Fruit fly (Drosophila melanogaster) whole organism, wandering third instar larva: ENCODE measurements around the gene CG11912.

Source experiments
- Abd-B ChIP-seq: fragments of >200 bp; optimal IDR thresholded peaks from 2 replicates; lab custom pipeline; 2017; ENCODE audit warnings: missing biosample characterization, missing genetic modification characterization
- CG32264 ChIP-seq: fragments of 200-800 bp; sonication (Bioruptor generic); optimal IDR thresholded peaks from 2 replicates; lab custom pipeline; 2016; ENCODE audit warnings: missing biosample characterization, missing genetic modification characterization
- CrebA ChIP-seq: fragments of 200-800 bp; sonication (Bioruptor generic); optimal IDR thresholded peaks from 2 replicates; lab custom pipeline; 2016; ENCODE audit warnings: missing biosample characterization, mild to moderate bottlenecking, missing genetic modification characterization, borderline replicate concordance
- Dif ChIP-seq: fragments of 200-275, 200-300 bp; sonication (Bioruptor generic); optimal IDR thresholded peaks from 2 replicates; lab custom pipeline; 2018; ENCODE audit warnings: missing biosample characterization, missing genetic modification characterization; ENCODE audit not compliant: partially characterized antibody
- GATAd ChIP-seq: sonication (Bioruptor generic); optimal IDR thresholded peaks from 2 replicates; lab custom pipeline; 2016; ENCODE audit warnings: missing biosample characterization, missing genetic modification characterization
- HLH106 ChIP-seq: fragments of 200-800 bp; optimal IDR thresholded peaks from 3 replicates; lab custom pipeline; 2019; ENCODE audit warnings: missing biosample characterization, mild to moderate bottlenecking, missing genetic modification characterization, moderate library complexity
- Hnf4 ChIP-seq: fragments of 200-800 bp; sonication (Bioruptor generic); optimal IDR thresholded peaks from 2 replicates; lab custom pipeline; 2016; ENCODE audit warnings: missing biosample characterization, mild to moderate bottlenecking, missing genetic modification characterization
- Hr78 ChIP-seq: fragments of >200 bp; optimal IDR thresholded peaks from 2 replicates; lab custom pipeline; 2017; ENCODE audit warnings: missing biosample characterization, missing genetic modification characterization
- Hr83 ChIP-seq: fragments of 200-300 bp; sonication (Bioruptor generic); optimal IDR thresholded peaks from 2 replicates; lab custom pipeline; 2016; ENCODE audit warnings: missing biosample characterization, mild to moderate bottlenecking, missing genetic modification characterization, moderate library complexity; ENCODE audit not compliant: poor library complexity, severe bottlenecking
- Mio ChIP-seq: sonication (Bioruptor generic); optimal IDR thresholded peaks from 2 replicates; lab custom pipeline; 2016; ENCODE audit warnings: missing biosample characterization, missing genetic modification characterization
- Myc ChIP-seq: fragments of >200 bp; optimal IDR thresholded peaks from 2 replicates; lab custom pipeline; 2017
- N ChIP-seq: fragments of >200 bp; optimal IDR thresholded peaks from 2 replicates; lab custom pipeline; 2018; ENCODE audit warnings: missing biosample characterization, missing external identifiers, missing genetic modification characterization
- OdsH ChIP-seq: fragments of 200-800 bp; sonication (Bioruptor generic); optimal IDR thresholded peaks from 2 replicates; lab custom pipeline; 2016; ENCODE audit warnings: missing biosample characterization, mild to moderate bottlenecking, missing genetic modification characterization
- Rel ChIP-seq, 2 experiments: fragments of 200-800 bp; sonication (Bioruptor generic) in 1 of 2; optimal IDR thresholded peaks; 2 replicates in 1 of 2; 3 replicates in 1 of 2; lab custom pipeline; 2016 to 2019; ENCODE audit warnings: mild to moderate bottlenecking in 2 of 2, missing biosample characterization in 2 of 2, missing genetic modification characterization in 2 of 2, moderate library complexity in 1 of 2
- Sp1 ChIP-seq: fragments of 200-800 bp; sonication (Bioruptor generic); optimal IDR thresholded peaks from 3 replicates; lab custom pipeline; 2019; ENCODE audit warnings: missing biosample characterization, mild to moderate bottlenecking, missing genetic modification characterization, moderate library complexity
- Vsx2 ChIP-seq: fragments of 200-300, 225-300 bp; sonication (Bioruptor generic); optimal IDR thresholded peaks from 2 replicates; lab custom pipeline; 2018; ENCODE audit warnings: missing biosample characterization, missing genetic modification characterization; ENCODE audit not compliant: partially characterized antibody
- br ChIP-seq: fragments of 200-800 bp; sonication (Bioruptor generic); optimal IDR thresholded peaks from 2 replicates; lab custom pipeline; 2016; ENCODE audit warnings: missing biosample characterization, missing genetic modification characterization
- brk ChIP-seq: fragments of 200-800 bp; sonication (Bioruptor generic); optimal IDR thresholded peaks from 2 replicates; lab custom pipeline; 2016; ENCODE audit warnings: missing biosample characterization, mild to moderate bottlenecking, missing genetic modification characterization
- dl ChIP-seq, 2 experiments: fragments of 175-275, 200-275 bp in 1 of 2; fragments of 200-275 bp in 1 of 2; sonication (Bioruptor generic); optimal IDR thresholded peaks; lab custom pipeline; 2018; ENCODE audit warnings: mild to moderate bottlenecking in 2 of 2, missing biosample characterization in 2 of 2, missing genetic modification characterization in 2 of 2, moderate library complexity in 2 of 2; ENCODE audit not compliant: partially characterized antibody in 2 of 2, insufficient read depth in 1 of 2
- dmrt93B ChIP-seq: fragments of 200-800 bp; sonication (Bioruptor generic); optimal IDR thresholded peaks from 2 replicates; lab custom pipeline; 2018; ENCODE audit warnings: missing biosample characterization, mild to moderate bottlenecking, missing genetic modification characterization
- dsf ChIP-seq: sonication (Bioruptor generic); optimal IDR thresholded peaks from 2 replicates; lab custom pipeline; 2016; ENCODE audit warnings: missing biosample characterization, missing genetic modification characterization, borderline replicate concordance
- ey ChIP-seq: fragments of 200-800 bp; sonication (Bioruptor generic); optimal IDR thresholded peaks from 2 replicates; lab custom pipeline; 2016; ENCODE audit warnings: missing biosample characterization, missing genetic modification characterization
- foxo ChIP-seq, 2 experiments: fragments of 200-800 bp; sonication (Bioruptor generic); optimal IDR thresholded peaks; 2 replicates in 1 of 2; 3 replicates in 1 of 2; lab custom pipeline; 2016 to 2017; ENCODE audit warnings: missing biosample characterization in 2 of 2, missing genetic modification characterization in 2 of 2
- fru ChIP-seq: fragments of 200-800 bp; sonication (Bioruptor generic); optimal IDR thresholded peaks from 3 replicates; lab custom pipeline; 2016; ENCODE audit warnings: missing biosample characterization, mild to moderate bottlenecking, missing genetic modification characterization
- h ChIP-seq: fragments of 200-800 bp; sonication (Bioruptor generic); optimal IDR thresholded peaks from 3 replicates; lab custom pipeline; 2016; ENCODE audit warnings: missing biosample characterization, mild to moderate bottlenecking, missing genetic modification characterization
- jim ChIP-seq: fragments of 175-275, 200-325 bp; sonication (Bioruptor generic); optimal IDR thresholded peaks from 2 replicates; lab custom pipeline; 2016; ENCODE audit warnings: missing biosample characterization, mild to moderate bottlenecking, missing genetic modification characterization
- lola ChIP-seq: fragments of >200 bp; optimal IDR thresholded peaks from 2 replicates; lab custom pipeline; 2017; ENCODE audit warnings: missing biosample characterization, missing genetic modification characterization
- pan ChIP-seq: fragments of >200 bp; optimal IDR thresholded peaks from 2 replicates; lab custom pipeline; 2017
- psq ChIP-seq: fragments of 200-800 bp; sonication (Bioruptor generic); optimal IDR thresholded peaks from 3 replicates; lab custom pipeline; 2017; ENCODE audit warnings: missing biosample characterization, mild to moderate bottlenecking, missing genetic modification characterization, moderate library complexity
- rgr ChIP-seq: fragments of 200-800 bp; sonication (Bioruptor generic); optimal IDR thresholded peaks from 3 replicates; lab custom pipeline; 2016; ENCODE audit warnings: missing biosample characterization, mild to moderate bottlenecking, missing genetic modification characterization
- sage ChIP-seq: fragments of 200-800 bp; sonication (Bioruptor generic); optimal IDR thresholded peaks from 2 replicates; lab custom pipeline; 2016; ENCODE audit warnings: missing biosample characterization, mild to moderate bottlenecking, missing genetic modification characterization
- sv ChIP-seq: fragments of 200-800 bp; sonication (Bioruptor generic); optimal IDR thresholded peaks from 3 replicates; lab custom pipeline; 2016; ENCODE audit warnings: missing biosample characterization, missing genetic modification characterization
- usp ChIP-seq: fragments of >200 bp; optimal IDR thresholded peaks from 2 replicates; lab custom pipeline; 2017; ENCODE audit warnings: missing biosample characterization, missing genetic modification characterization
- woc ChIP-seq: sonication (Bioruptor generic); optimal IDR thresholded peaks from 2 replicates; lab custom pipeline; 2016; ENCODE audit warnings: missing biosample characterization, mild to moderate bottlenecking, missing genetic modification characterization

The CG11912 gene

dm6 chr2L:294452-295362, 24.4 kb downstream of the CG11912 start, which contains the start of the genes U2af38 and Stip1:
Gene U2af38, minus strand, starts transcription at chr2L:294681.
Gene Stip1, plus strand, starts transcription at chr2L:295122.
- TF ChIP-seq Hr83 (GFP tag; lab: Kevin White, UChicago) = peak; percentile 29
- no peak for TF ChIP-seq sage (GFP tag; lab: Kevin White, UChicago)
- TF ChIP-seq Mio (GFP tag; lab: Kevin White, UChicago) = no peak
- TF ChIP-seq HLH106 (tag; lab: Kevin White, UChicago) = peak; percentile 14
- no peak for TF ChIP-seq lola (GFP tag; lab: Kevin White, UChicago)
- peak; percentile 6 for TF ChIP-seq sv (GFP tag; lab: Kevin White, UChicago)
- TF ChIP-seq rgr (GFP tag; lab: Kevin White, UChicago) = peak; percentile 36
- TF ChIP-seq pan (lab: Kevin White, UChicago) = no peak
- peak; percentile 28 for TF ChIP-seq Sp1 (GFP tag; lab: Kevin White, UChicago)
- no peak for TF ChIP-seq brk (GFP tag; lab: Kevin White, UChicago)

dm6 chr2L:292301-292700, 26.8 kb downstream of the CG11912 start, which contains the start of gene CG11562:
Gene CG11562, plus strand, starts transcription at chr2L:292419.
- TF ChIP-seq usp (GFP tag; lab: Kevin White, UChicago) = no peak
- no peak for TF ChIP-seq sage (GFP tag; lab: Kevin White, UChicago)
- TF ChIP-seq Dif (GFP tag; lab: Kevin White, UChicago) = no peak
- no peak for TF ChIP-seq lola (GFP tag; lab: Kevin White, UChicago)
- no peak for TF ChIP-seq N (GFP tag; lab: Kevin White, UChicago)
- TF ChIP-seq dsf (GFP tag; lab: Kevin White, UChicago) = no peak
- TF ChIP-seq woc (GFP tag; lab: Kevin White, UChicago) = no peak
- TF ChIP-seq sv (GFP tag; lab: Kevin White, UChicago) = no peak
- TF ChIP-seq jim (GFP tag; lab: Kevin White, UChicago) = no peak
- no peak for TF ChIP-seq fru (GFP tag; lab: Kevin White, UChicago)
- no peak for TF ChIP-seq Abd-B (GFP tag; lab: Kevin White, UChicago)
- no peak for TF ChIP-seq brk (GFP tag; lab: Kevin White, UChicago)
- no peak for TF ChIP-seq HLH106 (tag; lab: Kevin White, UChicago)
- TF ChIP-seq Rel (GFP tag; optimal IDR thresholded peaks at IDR 0.05; lab: Kevin White, UChicago) = no peak
- TF ChIP-seq Rel (tag; optimal IDR thresholded peaks at IDR 0.05; lab: Kevin White, UChicago) = no peak

dm6 chr2L:291657-292056, 27.4 kb downstream of the CG11912 start, which contains the start of gene CG3625:
Gene CG3625, minus strand, starts transcription at chr2L:291795.
- no peak for TF ChIP-seq CG32264 (GFP tag; lab: Kevin White, UChicago)
- no peak for TF ChIP-seq jim (GFP tag; lab: Kevin White, UChicago)
- TF ChIP-seq Vsx2 (GFP tag; lab: Kevin White, UChicago) = no peak
- TF ChIP-seq Hr83 (GFP tag; lab: Kevin White, UChicago) = no peak
- TF ChIP-seq rgr (GFP tag; lab: Kevin White, UChicago) = no peak
- no peak for TF ChIP-seq Sp1 (GFP tag; lab: Kevin White, UChicago)
- no peak for TF ChIP-seq Myc (lab: Kevin White, UChicago)
- TF ChIP-seq GATAd (GFP tag; lab: Kevin White, UChicago) = no peak
- TF ChIP-seq fru (GFP tag; lab: Kevin White, UChicago) = no peak
- TF ChIP-seq OdsH (GFP tag; lab: Kevin White, UChicago) = no peak
- no peak for TF ChIP-seq dmrt93B (GFP tag; lab: Kevin White, UChicago)
- no peak for TF ChIP-seq pan (lab: Kevin White, UChicago)
- TF ChIP-seq sv (GFP tag; lab: Kevin White, UChicago) = no peak
- no peak for TF ChIP-seq psq (GFP tag; lab: Kevin White, UChicago)
- no peak for TF ChIP-seq Hnf4 (GFP tag; lab: Kevin White, UChicago)

dm6 chr2L:290949-291348, 28.1 kb downstream of the CG11912 start:
- TF ChIP-seq Hnf4 (GFP tag; lab: Kevin White, UChicago) = no peak
- no peak for TF ChIP-seq foxo (GFP tag; optimal IDR thresholded peaks at IDR 0.05; lab: Kevin White, UChicago)
- TF ChIP-seq br (GFP tag; lab: Kevin White, UChicago) = no peak
- no peak for TF ChIP-seq Hr83 (GFP tag; lab: Kevin White, UChicago)
- TF ChIP-seq psq (GFP tag; lab: Kevin White, UChicago) = no peak
- no peak for TF ChIP-seq sv (GFP tag; lab: Kevin White, UChicago)
- no peak for TF ChIP-seq jim (GFP tag; lab: Kevin White, UChicago)
- TF ChIP-seq sage (GFP tag; lab: Kevin White, UChicago) = no peak
- no peak for TF ChIP-seq CrebA (GFP tag; lab: Kevin White, UChicago)
- no peak for TF ChIP-seq Vsx2 (GFP tag; lab: Kevin White, UChicago)
- no peak for TF ChIP-seq N (GFP tag; lab: Kevin White, UChicago)
- no peak for TF ChIP-seq brk (GFP tag; lab: Kevin White, UChicago)
- no peak for TF ChIP-seq dl (GFP tag; optimal IDR thresholded peaks at IDR 0.05; lab: Kevin White, UChicago; ENCODE audit: insufficient read depth in 1 of 2, partially characterized antibody in 2 of 2)
- TF ChIP-seq dsf (GFP tag; lab: Kevin White, UChicago) = no peak
- TF ChIP-seq h (GFP tag; lab: Kevin White, UChicago) = no peak
- TF ChIP-seq fru (GFP tag; lab: Kevin White, UChicago) = no peak
- no peak for TF ChIP-seq ey (GFP tag; lab: Kevin White, UChicago)
- no peak for TF ChIP-seq Dif (GFP tag; lab: Kevin White, UChicago)
- no peak for TF ChIP-seq Mio (GFP tag; lab: Kevin White, UChicago)
- no peak for TF ChIP-seq Hr78
